Fruit fly (Drosophila melanogaster) whole organism, embryonic: ENCODE data around the gene yellow-e3.

Experiments used
- Blimp-1 ChIP-seq: fragments of 200-800 bp; sonication (Bioruptor generic); optimal IDR thresholded peaks from 3 replicates; lab custom pipeline; 2018; ENCODE audit warnings: missing biosample characterization, missing genetic modification characterization, mild to moderate bottlenecking, moderate library complexity, missing genetic modification reagents
- Bteb2 ChIP-seq: fragments of 200-800 bp; sonication (Bioruptor generic); optimal IDR thresholded peaks from 2 replicates; lab custom pipeline; 2016; ENCODE audit warnings: missing biosample characterization, missing genetic modification characterization
- CG10979 ChIP-seq: fragments of 200-800 bp; sonication (Bioruptor generic); optimal IDR thresholded peaks from 2 replicates; lab custom pipeline; 2018; ENCODE audit warnings: missing biosample characterization, mild to moderate bottlenecking, missing genetic modification characterization, moderate library complexity
- CG11247 ChIP-seq: fragments of 200-800 bp; sonication (Bioruptor generic); IDR thresholded peaks from 2 replicates; pipeline ENCODE4 v1.3.6; 2022; ENCODE audit warnings: missing biosample characterization, missing genetic modification characterization
- CG11504 ChIP-seq: fragments of 200-800 bp; sonication (Bioruptor generic); optimal IDR thresholded peaks from 3 replicates; lab custom pipeline; 2019; ENCODE audit warnings: missing biosample characterization, mild to moderate bottlenecking, missing genetic modification characterization, moderate library complexity
- CG15269 ChIP-seq: fragments of 200-800 bp; sonication (Bioruptor generic); optimal IDR thresholded peaks from 2 replicates; lab custom pipeline; 2018; ENCODE audit warnings: missing biosample characterization, mild to moderate bottlenecking, missing genetic modification characterization, moderate library complexity
- CG15514 ChIP-seq: fragments of 200-800 bp; sonication (Bioruptor generic); optimal IDR thresholded peaks from 3 replicates; lab custom pipeline; 2017; ENCODE audit warnings: missing biosample characterization, missing genetic modification characterization, mild to moderate bottlenecking, moderate library complexity, missing genetic modification reagents
- CG1647 ChIP-seq: fragments of 200-800 bp; sonication (Bioruptor generic); optimal IDR thresholded peaks from 3 replicates; lab custom pipeline; 2016; ENCODE audit warnings: missing biosample characterization, missing genetic modification characterization
- CG16813 ChIP-seq: fragments of 200-800 bp; sonication (Bioruptor generic); IDR thresholded peaks from 3 replicates; pipeline ENCODE4 v1.3.6; 2022; ENCODE audit warnings: missing biosample characterization, missing genetic modification characterization; ENCODE audit not compliant: partially characterized antibody
- CG17328 ChIP-seq: fragments of 200-800 bp; sonication (Bioruptor generic); IDR thresholded peaks from 2 replicates; pipeline ENCODE4 v1.3.6; 2022; ENCODE audit warnings: missing biosample characterization, missing genetic modification characterization
- CG17361 ChIP-seq: fragments of 200-800 bp; sonication (Bioruptor generic); IDR thresholded peaks from 3 replicates; pipeline ENCODE4 v1.3.6; 2022; ENCODE audit warnings: missing biosample characterization, missing genetic modification characterization
- CG17829 ChIP-seq: fragments of 200-800 bp; optimal IDR thresholded peaks from 2 replicates; lab custom pipeline; 2019; ENCODE audit warnings: missing biosample characterization, mild to moderate bottlenecking, missing genetic modification characterization, moderate library complexity
- CG1832 ChIP-seq: fragments of 200-800 bp; sonication (Bioruptor generic); optimal IDR thresholded peaks from 2 replicates; lab custom pipeline; 2017; ENCODE audit warnings: missing biosample characterization, mild to moderate bottlenecking, missing genetic modification characterization, inconsistent platforms
- CG2712 ChIP-seq: fragments of 200-800 bp; optimal IDR thresholded peaks from 3 replicates; lab custom pipeline; 2019; ENCODE audit warnings: missing biosample characterization, mild to moderate bottlenecking, missing genetic modification characterization, moderate library complexity
- CG30431 ChIP-seq: fragments of 200-800 bp; sonication (Bioruptor generic); optimal IDR thresholded peaks from 2 replicates; lab custom pipeline; 2017; ENCODE audit warnings: missing biosample characterization, missing genetic modification characterization
- CG3726 ChIP-seq: fragments of 200-800 bp; sonication (Bioruptor generic); IDR thresholded peaks from 3 replicates; pipeline ENCODE4, ENCODE4 v1.3.6; 2022; ENCODE audit warnings: missing biosample characterization, missing genetic modification characterization
- CG4282 ChIP-seq: fragments of 200-800 bp; sonication (Bioruptor generic); optimal IDR thresholded peaks from 2 replicates; lab custom pipeline; 2016; ENCODE audit warnings: missing biosample characterization, missing genetic modification characterization
- CG4730 ChIP-seq: fragments of 200-800 bp; sonication (Bioruptor generic); IDR thresholded peaks from 2 replicates; pipeline ENCODE4 v1.3.6; 2022; ENCODE audit warnings: missing biosample characterization, missing genetic modification characterization
- CG5953 ChIP-seq: fragments of 200-800 bp; sonication (Bioruptor generic); IDR thresholded peaks from 2 replicates; pipeline ENCODE4 v1.3.6; 2022; ENCODE audit warnings: missing biosample characterization, missing genetic modification characterization
- CG6813 ChIP-seq: fragments of 200-800 bp; sonication (Bioruptor generic); optimal IDR thresholded peaks from 2 replicates; lab custom pipeline; 2017; ENCODE audit warnings: missing biosample characterization, missing genetic modification characterization, mild to moderate bottlenecking, moderate library complexity, missing genetic modification reagents
- CG7372 ChIP-seq: fragments of 200-800 bp; sonication (Bioruptor generic); IDR thresholded peaks from 2 replicates; pipeline ENCODE4 v1.3.6; 2022; ENCODE audit warnings: missing biosample characterization, missing genetic modification characterization
- CG8281 ChIP-seq: fragments of 200-800 bp; sonication (Bioruptor generic); optimal IDR thresholded peaks from 2 replicates; lab custom pipeline; 2018; ENCODE audit warnings: missing biosample characterization, mild to moderate bottlenecking, missing genetic modification characterization, moderate library complexity
- CG8924 ChIP-seq: fragments of 200-800 bp; optimal IDR thresholded peaks from 3 replicates; lab custom pipeline; 2019; ENCODE audit warnings: missing biosample characterization, mild to moderate bottlenecking, missing genetic modification characterization, moderate library complexity
- CG9817 ChIP-seq: fragments of 200-800 bp; sonication (Bioruptor generic); optimal IDR thresholded peaks from 2 replicates; lab custom pipeline; 2018; ENCODE audit warnings: missing biosample characterization, mild to moderate bottlenecking, missing genetic modification characterization, moderate library complexity
- D19A ChIP-seq: fragments of 200-800 bp; optimal IDR thresholded peaks from 3 replicates; lab custom pipeline; 2019; ENCODE audit warnings: missing biosample characterization, mild to moderate bottlenecking, missing genetic modification characterization, moderate library complexity
- Dref ChIP-seq: fragments of 200-800 bp; sonication (Bioruptor generic); IDR thresholded peaks from 2 replicates; pipeline ENCODE4 v1.3.6; 2022; ENCODE audit warnings: missing biosample characterization, missing genetic modification characterization
- Fer1 ChIP-seq: fragments of 200-800 bp; sonication (Bioruptor generic); optimal IDR thresholded peaks from 2 replicates; lab custom pipeline; 2017; ENCODE audit warnings: missing biosample characterization, mild to moderate bottlenecking, missing genetic modification characterization
- Gsc ChIP-seq: fragments of 200-800 bp; sonication (Bioruptor generic); IDR thresholded peaks from 2 replicates; pipeline ENCODE4 v1.3.6; 2022; ENCODE audit warnings: missing biosample characterization, missing genetic modification characterization
- HLHmδ ChIP-seq: fragments of 200-800 bp; sonication (Bioruptor generic); optimal IDR thresholded peaks from 2 replicates; lab custom pipeline; 2018; ENCODE audit warnings: missing biosample characterization, mild to moderate bottlenecking, missing genetic modification characterization, moderate library complexity
- Hmx ChIP-seq: fragments of 200-800 bp; sonication (Bioruptor generic); optimal IDR thresholded peaks from 2 replicates; lab custom pipeline; 2016; ENCODE audit warnings: missing biosample characterization, missing genetic modification characterization
- Hr39 ChIP-seq: fragments of >200 bp; optimal IDR thresholded peaks from 2 replicates; lab custom pipeline; 2017
- Usf ChIP-seq: fragments of 200-800 bp; sonication (Bioruptor generic); optimal IDR thresholded peaks from 2 replicates; lab custom pipeline; 2017; ENCODE audit warnings: missing genotype, missing biosample characterization, missing genetic modification characterization
- aop ChIP-seq: fragments of 200-800 bp; sonication (Bioruptor generic); IDR thresholded peaks from 2 replicates; pipeline ENCODE4 v1.3.6; 2022; ENCODE audit warnings: missing biosample characterization, missing genetic modification characterization
- ap ChIP-seq: fragments of 200-800 bp; sonication (Bioruptor generic); IDR thresholded peaks from 2 replicates; pipeline ENCODE4 v1.3.6; 2022; ENCODE audit warnings: missing biosample characterization, missing genetic modification characterization
- corto ChIP-seq: fragments of 200-800 bp; sonication (Bioruptor generic); optimal IDR thresholded peaks from 2 replicates; lab custom pipeline; 2016; ENCODE audit warnings: missing biosample characterization, mild to moderate bottlenecking, missing genetic modification characterization, moderate library complexity
- crc ChIP-seq: fragments of 200-800 bp; sonication (Bioruptor generic); optimal IDR thresholded peaks from 2 replicates; lab custom pipeline; 2016; ENCODE audit warnings: missing biosample characterization, missing genetic modification characterization
- ewg ChIP-seq: fragments of 200-800 bp; sonication (Bioruptor generic); optimal IDR thresholded peaks from 3 replicates; lab custom pipeline; 2017; ENCODE audit warnings: mild to moderate bottlenecking, missing biosample characterization, missing genetic modification reagents, missing genetic modification characterization
- eyg ChIP-seq: fragments of 200-800 bp; sonication (Bioruptor generic); optimal IDR thresholded peaks from 3 replicates; lab custom pipeline; 2016; ENCODE audit warnings: missing biosample characterization, missing genetic modification characterization
- fd102C ChIP-seq: fragments of 200-800 bp; sonication (Bioruptor generic); optimal IDR thresholded peaks from 2 replicates; lab custom pipeline; 2018; ENCODE audit warnings: missing biosample characterization, mild to moderate bottlenecking, missing genetic modification characterization, moderate library complexity
- gcm2 ChIP-seq: fragments of 200-800 bp; sonication (Bioruptor generic); optimal IDR thresholded peaks from 2 replicates; lab custom pipeline; 2016; ENCODE audit warnings: missing biosample characterization, missing genetic modification characterization
- gem ChIP-seq: fragments of 200-800 bp; sonication (Bioruptor generic); optimal IDR thresholded peaks from 2 replicates; lab custom pipeline; 2019; ENCODE audit warnings: missing biosample characterization, mild to moderate bottlenecking, missing genetic modification characterization, moderate library complexity
- ken ChIP-seq: fragments of 200-800 bp; sonication (Bioruptor generic); IDR thresholded peaks from 3 replicates; pipeline ENCODE4 v1.3.6; 2022; ENCODE audit warnings: missing biosample characterization, missing genetic modification characterization
- sens ChIP-seq: fragments of 200-800 bp; sonication (Bioruptor generic); peaks from one replicate; lab custom pipeline; 2016; ENCODE audit warnings: missing biosample characterization, missing genetic modification characterization
- sob ChIP-seq: fragments of 200-800 bp; sonication (Bioruptor generic); IDR thresholded peaks from 2 replicates; pipeline ENCODE4 v1.3.6; 2022; ENCODE audit warnings: missing biosample characterization, missing genetic modification characterization
- tup ChIP-seq: fragments of 200-800 bp; sonication (Bioruptor generic); optimal IDR thresholded peaks from 2 replicates; lab custom pipeline; 2016; ENCODE audit warnings: missing biosample characterization, mild to moderate bottlenecking, missing genetic modification characterization, moderate library complexity
- tx ChIP-seq: fragments of 200-800 bp; sonication (Bioruptor generic); optimal IDR thresholded peaks from 2 replicates; lab custom pipeline; 2016; ENCODE audit warnings: missing biosample characterization, missing genetic modification characterization
- unpg ChIP-seq: fragments of 200-800 bp; sonication (Bioruptor generic); optimal IDR thresholded peaks from 3 replicates; lab custom pipeline; 2018; ENCODE audit warnings: missing biosample characterization, mild to moderate bottlenecking, missing genetic modification characterization, moderate library complexity

yellow-e3 gene

DNA sequence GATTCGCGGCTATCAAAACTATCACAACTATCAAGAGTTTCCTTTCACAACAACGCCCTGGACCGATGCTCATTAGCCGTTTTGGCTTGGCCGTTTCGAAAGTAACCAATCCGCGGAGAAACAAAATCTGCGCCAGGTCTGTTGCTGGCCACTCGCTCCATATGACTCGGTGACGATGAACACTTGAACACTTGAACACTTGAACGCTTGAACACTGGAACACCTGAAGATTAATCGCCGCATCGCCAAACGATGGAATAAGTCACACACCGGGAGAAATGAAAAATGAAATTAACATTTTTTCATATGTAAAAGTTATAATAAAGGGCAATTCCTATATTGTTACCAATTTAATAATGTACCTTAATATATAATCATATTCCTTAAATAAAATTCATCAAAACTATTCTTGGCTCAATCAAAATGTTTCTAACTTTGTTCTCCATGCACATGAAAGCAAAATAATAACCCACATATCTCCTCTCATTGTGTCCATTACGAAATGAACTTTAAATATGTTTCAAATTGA lies 12.5 kb upstream of the yellow-e3 start:
- no peak for TF ChIP-seq CG4730 (GFP tag; lab: Robert Waterston, UW)
- TF ChIP-seq sens (GFP tag; lab: Kevin White, UChicago), result no peak
- TF ChIP-seq CG4282 (GFP tag; lab: Kevin White, UChicago), result no peak
- peak; percentile 92 for TF ChIP-seq CG8281
- TF ChIP-seq CG17361, result no peak
- no peak for TF ChIP-seq Dref (GFP tag; lab: Robert Waterston, UW)
- TF ChIP-seq CG1647 (GFP tag; lab: Kevin White, UChicago), result no peak
- no peak for TF ChIP-seq corto (GFP tag; lab: Kevin White, UChicago)
- TF ChIP-seq, all 482 proteins: peak for 1

dm6 chr3R:13415186-13415585 lies 10.5 kb upstream of the yellow-e3 start, which contains the start of gene yellow-e:
TSS of gene yellow-e (minus strand) at chr3R:13415286.
- no peak for TF ChIP-seq Hr39
- no peak for TF ChIP-seq Bteb2 (GFP tag; lab: Kevin White, UChicago)
- TF ChIP-seq CG2712, result no peak
- no peak for TF ChIP-seq Gsc (GFP tag; lab: Robert Waterston, UW)
- no peak for TF ChIP-seq CG7372 (GFP tag; lab: Robert Waterston, UW)
- no peak for TF ChIP-seq gcm2 (GFP tag; lab: Kevin White, UChicago)

dm6 chr3R:13412704-13413103 lies 8.0 kb upstream of the yellow-e3 start:
- TF ChIP-seq CG11247 (no peak), crc (no peak), CG15514 (GFP tag; lab: Kevin White, UChicago) (no peak), tup (GFP tag; lab: Kevin White, UChicago) (no peak), CG9817 (tag; lab: Kevin White, UChicago) (no peak)

dm6 chr3R:13406898-13407297 lies 2.2 kb upstream of the yellow-e3 start, which contains the start of gene yellow-e2:
TSS of gene yellow-e2 (minus strand) at chr3R:13406998.
- TF ChIP-seq CG30431 (GFP tag; lab: Kevin White, UChicago), result no peak
- TF ChIP-seq CG15514 (GFP tag; lab: Kevin White, UChicago), result no peak
- no peak for TF ChIP-seq tx (GFP tag; lab: Kevin White, UChicago)
- peak; percentile 77 for TF ChIP-seq D19A
- no peak for TF ChIP-seq ap
- no peak for TF ChIP-seq CG3726
- TF ChIP-seq Blimp-1, result no peak
- peak; percentile 3 for TF ChIP-seq CG11504 (tag; lab: Kevin White, UChicago)
- peak; percentile 27 for TF ChIP-seq CG8924
- no peak for TF ChIP-seq CG5953 (GFP tag; lab: Robert Waterston, UW)
- TF ChIP-seq CG16813 (GFP tag; lab: Robert Waterston, UW), result no peak
- no peak for TF ChIP-seq unpg (GFP tag; lab: Kevin White, UChicago)
- no peak for TF ChIP-seq Hmx (GFP tag; lab: Kevin White, UChicago)
- no peak for TF ChIP-seq HLHmδ (GFP tag; lab: Kevin White, UChicago)
- no peak for TF ChIP-seq sob
- TF ChIP-seq CG17829 (tag; lab: Kevin White, UChicago), result no peak
- peak; percentile 29 for TF ChIP-seq gem (tag; lab: Kevin White, UChicago)
- no peak for TF ChIP-seq fd102C
- TF ChIP-seq CG1832, result no peak
- TF ChIP-seq Hr39, result no peak
- no peak for TF ChIP-seq CG10979 (tag; lab: Kevin White, UChicago)
- TF ChIP-seq CG6813 (GFP tag; lab: Kevin White, UChicago), result no peak
- TF ChIP-seq ewg (GFP tag; lab: Kevin White, UChicago), result no peak
- TF ChIP-seq CG17328 (GFP tag; lab: Robert Waterston, UW), result no peak
- peak; percentile 23 for TF ChIP-seq CG15269
- no peak for TF ChIP-seq Usf (GFP tag; lab: Kevin White, UChicago)
- no peak for TF ChIP-seq Fer1 (GFP tag; lab: Kevin White, UChicago)
- TF ChIP-seq ken (GFP tag; lab: Robert Waterston, UW), result no peak
- TF ChIP-seq aop, result no peak
- TF ChIP-seq eyg, result no peak
